Fruit fly (Drosophila melanogaster): ENCODE measurements around the gene retinin.

dm6 chr3L:16317724-16318123 lies 14.0 kb upstream of the retinin start, which contains the start of gene Nplp3:
- TF ChIP-seq Myc (optimal IDR thresholded peaks at IDR 0.05): no peak
- no peak for TF ChIP-seq pan (optimal IDR thresholded peaks at IDR 0.05)
- TF ChIP-seq usp (GFP tag; optimal IDR thresholded peaks at IDR 0.05): no peak
